Worm (Caenorhabditis elegans): ENCODE results near the gene C01B10.44.

DNA sequence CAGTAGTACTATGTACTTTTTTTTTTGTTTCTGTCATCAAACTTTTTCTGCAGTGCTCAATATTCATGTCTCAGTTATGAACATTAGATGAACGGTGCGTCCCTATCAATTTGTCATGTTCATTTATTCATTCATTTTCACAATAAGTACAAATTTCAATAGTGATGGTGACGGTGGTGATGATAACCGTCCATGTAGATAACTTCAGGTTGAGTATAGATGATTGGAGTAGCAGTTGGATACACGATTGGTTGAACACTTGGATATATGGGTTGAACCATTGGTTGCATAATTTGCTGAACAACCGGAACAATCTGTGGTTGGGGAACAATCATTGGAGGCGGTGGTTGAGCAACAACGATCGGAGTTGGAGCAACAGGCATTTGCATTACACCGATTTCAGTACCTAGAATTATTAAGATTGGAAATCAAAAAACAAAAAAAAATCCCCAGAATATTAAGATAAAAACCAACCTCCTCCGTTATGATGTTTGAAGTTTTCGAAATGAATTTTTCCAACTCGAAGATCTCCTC lies 35.3 kb upstream of the C01B10.44 start:
- TF ChIP-seq zag-1 (tag; optimal IDR thresholded peaks at IDR 0.05): no peak
- no peak for TF ChIP-seq ceh-63 (GFP tag; optimal IDR thresholded peaks at IDR 0.05)
- no peak for TF ChIP-seq nhr-76 (tag; optimal IDR thresholded peaks at IDR 0.05)
- no peak for TF ChIP-seq ets-5 (GFP tag; IDR thresholded peaks at IDR 0.05)
- no peak for TF ChIP-seq lin-13 (GFP tag; optimal IDR thresholded peaks at IDR 0.05)
- TF ChIP-seq mdl-1 (tag; optimal IDR thresholded peaks at IDR 0.05): no peak
- no peak for TF ChIP-seq unc-86 (tag; optimal IDR thresholded peaks at IDR 0.05)
